Worm (Caenorhabditis elegans): Measurements from ENCODE around the gene pqn-70.

- TF ChIP-seq ceh-27 (GFP tag; optimal IDR thresholded peaks at IDR 0.05) = no peak
- no peak for TF ChIP-seq attf-5 (GFP tag; optimal IDR thresholded peaks at IDR 0.05)
- no peak for TF ChIP-seq pha-4 (tag; optimal IDR thresholded peaks at IDR 0.05)
- TF ChIP-seq F57C9.4 (tag; optimal IDR thresholded peaks at IDR 0.05) = no peak
- no peak for TF ChIP-seq pbrm-1 (GFP tag; IDR thresholded peaks at IDR 0.05)
- no peak for TF ChIP-seq F49E8.2 (tag; optimal IDR thresholded peaks at IDR 0.05; ENCODE audit: insufficient read depth)
- no peak for TF ChIP-seq lag-1 (GFP tag; IDR thresholded peaks at IDR 0.05)
- TF ChIP-seq ztf-18 (tag; optimal IDR thresholded peaks at IDR 0.05) = no peak
- no peak for TF ChIP-seq hsf-1 (GFP tag; IDR thresholded peaks at IDR 0.05)
Observed at ce11 chrV:11225981-11226380, 2.5 kb downstream of the pqn-70 start, which contains the start of gene bgal-1.
